Worm (Caenorhabditis elegans): ENCODE results near the gene coq-6.

coq-6 gene

ce11 chrV:9333316-9334048 is 3.1 kb upstream of the coq-6 start, which contains the start of gene acl-14:
Gene acl-14, minus strand, starts transcription at chrV:9333631.
- TF ChIP-seq F16B12.6 (tag; optimal IDR thresholded peaks at IDR 0.05) (no peak), efl-1 (optimal IDR thresholded peaks at IDR 0.05) (no peak), efl-1 (GFP tag; optimal IDR thresholded peaks at IDR 0.05 in 1 of 2) (peak in 1 of 2 experiments; percentile 45), fkh-10 (GFP tag; optimal IDR thresholded peaks at IDR 0.05) (no peak), nhr-85 (tag) (peak; percentile 89), pag-3 (tag; optimal IDR thresholded peaks at IDR 0.05; ENCODE audit: borderline replicate concordance, insufficient read depth) (peak; percentile 37), hpl-2 (GFP tag; optimal IDR thresholded peaks at IDR 0.05) (no peak), nhr-20 (tag; optimal IDR thresholded peaks at IDR 0.05) (peak; percentile 12), nhr-71 (tag; optimal IDR thresholded peaks at IDR 0.05) (peak; percentile 21), pax-3 (tag; optimal IDR thresholded peaks at IDR 0.05) (peak; percentile 4), lin-35 (GFP tag; optimal IDR thresholded peaks at IDR 0.05) (peak in 1 of 2 experiments; percentile 32), zip-4 (GFP tag; optimal IDR thresholded peaks at IDR 0.05) (peak; percentile 71), blmp-1 (tag; optimal IDR thresholded peaks at IDR 0.05) (peak; percentile 55), vab-15 (tag; optimal IDR thresholded peaks at IDR 0.05) (no peak), elt-2 (tag; optimal IDR thresholded peaks at IDR 0.05) (peak; percentile 19), zag-1 (tag; optimal IDR thresholded peaks at IDR 0.05) (no peak), skn-1 (tag; optimal IDR thresholded peaks at IDR 0.05) (peak; percentile 23), lin-14 (GFP tag; optimal IDR thresholded peaks at IDR 0.05) (peak; percentile 33), elt-3 (tag; optimal IDR thresholded peaks at IDR 0.05) (peak in 2 of 6 experiments; percentile 26 to 84), ceh-88 (GFP tag; IDR thresholded peaks at IDR 0.05) (no peak)

- TF ChIP-seq blmp-1 (tag; optimal IDR thresholded peaks at IDR 0.05) = peak; percentile 44
- peak in 1 of 3 experiments; percentile 24 for TF ChIP-seq dpl-1 (GFP tag; optimal IDR thresholded peaks at IDR 0.05)
- TF ChIP-seq lsy-2 (tag; optimal IDR thresholded peaks at IDR 0.05) = peak in 1 of 2 experiments; percentile 9
- TF ChIP-seq nhr-28 (tag; optimal IDR thresholded peaks at IDR 0.05) = no peak
- peak; percentile 23 for TF ChIP-seq lin-14 (GFP tag; optimal IDR thresholded peaks at IDR 0.05)
- TF ChIP-seq nhr-85 (tag) = peak; percentile 11
- no peak for TF ChIP-seq alr-1 (tag; optimal IDR thresholded peaks at IDR 0.05; ENCODE audit: borderline replicate concordance)
- TF ChIP-seq C34B4.2 (tag; optimal IDR thresholded peaks at IDR 0.05) = no peak
- no peak for TF ChIP-seq nhr-77 (tag; optimal IDR thresholded peaks at IDR 0.05)
- TF ChIP-seq swsn-7 (tag; optimal IDR thresholded peaks at IDR 0.05) = no peak
- no peak for TF ChIP-seq nhr-47 (tag; optimal IDR thresholded peaks at IDR 0.05)
These were observed 2.3 kb upstream of the coq-6 start, which contains the start of gene ucp-4 for ce11 chrV:9334216-9334615. Gene ucp-4, plus strand, starts transcription at chrV:9334298.

ce11 chrV:9338452-9338851 is 1.9 kb downstream of the coq-6 start:
- TF ChIP-seq fkh-8 (tag; optimal IDR thresholded peaks at IDR 0.05) = peak; percentile 27
- TF ChIP-seq ztf-4 (tag; optimal IDR thresholded peaks at IDR 0.05) = peak; percentile 15
- peak; percentile 63 for TF ChIP-seq nhr-47 (tag; optimal IDR thresholded peaks at IDR 0.05)
- TF ChIP-seq mdl-1 (tag; optimal IDR thresholded peaks at IDR 0.05) = no peak
- no peak for TF ChIP-seq F16B12.6 (tag; optimal IDR thresholded peaks at IDR 0.05)
- TF ChIP-seq ama-1 (optimal IDR thresholded peaks at IDR 0.05) = peak; percentile 86
- peak; percentile 14 to 22 for TF ChIP-seq efl-1 (optimal IDR thresholded peaks at IDR 0.05)
- peak in 1 of 2 experiments; percentile 0 for TF ChIP-seq efl-1 (GFP tag; optimal IDR thresholded peaks at IDR 0.05 in 1 of 2)

- peak; percentile 9 for TF ChIP-seq C16A3.4 (tag; optimal IDR thresholded peaks at IDR 0.05)
- TF ChIP-seq elt-3 (tag; optimal IDR thresholded peaks at IDR 0.05) = no peak
- TF ChIP-seq nhr-19 (GFP tag; conservative IDR thresholded peaks at IDR 0.05) = peak; percentile 24; the same call in 1 of the 2 replicates
- TF ChIP-seq zip-4 (GFP tag; optimal IDR thresholded peaks at IDR 0.05) = no peak
- no peak for TF ChIP-seq egl-13 (tag; optimal IDR thresholded peaks at IDR 0.05)
- TF ChIP-seq pqm-1 (tag; optimal IDR thresholded peaks at IDR 0.05) = no peak
- TF ChIP-seq mdl-1 (tag; optimal IDR thresholded peaks at IDR 0.05) = no peak
- no peak for TF ChIP-seq hlh-17 (GFP tag; optimal IDR thresholded peaks at IDR 0.05; ENCODE audit: borderline replicate concordance)
- TF ChIP-seq unc-86 (tag; optimal IDR thresholded peaks at IDR 0.05) = peak; percentile 3
- TF ChIP-seq grh-1 (GFP tag; IDR thresholded peaks at IDR 0.05) = peak; percentile 56
- TF ChIP-seq ceh-63 (GFP tag; optimal IDR thresholded peaks at IDR 0.05) = peak; percentile 23
- TF ChIP-seq nhr-71 (tag; optimal IDR thresholded peaks at IDR 0.05) = peak; percentile 23
- TF ChIP-seq pax-3 (tag; optimal IDR thresholded peaks at IDR 0.05) = no peak
- TF ChIP-seq hpl-2 (GFP tag; optimal IDR thresholded peaks at IDR 0.05) = no peak
- no peak for TF ChIP-seq nhr-28 (tag; optimal IDR thresholded peaks at IDR 0.05)
- peak; percentile 20 for TF ChIP-seq rnt-1 (tag; optimal IDR thresholded peaks at IDR 0.05)
These were observed 3.8 kb downstream of the coq-6 start for ce11 chrV:9340318-9340717.

Measured in whole organism, L1 larva.